Worm (Caenorhabditis elegans): ENCODE measurements around the gene K07C11.7.

K07C11.7 gene

ce11 chrV:8161699-8162098 is 52.1 kb downstream of the K07C11.7 start, which contains the start of gene F20D6.5:
Gene F20D6.5 (plus strand): TSS chrV:8161957.
- TF ChIP-seq ztf-23 (GFP tag; IDR thresholded peaks at IDR 0.05), result no peak
- no peak for TF ChIP-seq T22C8.4 (GFP tag; IDR thresholded peaks at IDR 0.05)
- TF ChIP-seq klf-2 (GFP tag; conservative IDR thresholded peaks at IDR 0.05), result no peak
- no peak for TF ChIP-seq ztf-29 (GFP tag; IDR thresholded peaks at IDR 0.05)
- no peak for TF ChIP-seq flt-1 (GFP tag; IDR thresholded peaks at IDR 0.05)
- no peak for TF ChIP-seq tab-1 (GFP tag; IDR thresholded peaks at IDR 0.05)
- no peak for TF ChIP-seq ref-1 (GFP tag; conservative IDR thresholded peaks at IDR 0.05)
- TF ChIP-seq med-1 (GFP tag; optimal IDR thresholded peaks at IDR 0.05; ENCODE audit: insufficient read depth), result no peak
- TF ChIP-seq cog-1 (tag; optimal IDR thresholded peaks at IDR 0.05), result no peak

ce11 chrV:8159629-8160028 is 54.1 kb downstream of the K07C11.7 start, which contains the start of gene F20D6.6:
Gene F20D6.6 (plus strand): TSS chrV:8159929.
- TF ChIP-seq flt-1 (GFP tag; IDR thresholded peaks at IDR 0.05), result no peak
- no peak for TF ChIP-seq klf-2 (GFP tag; conservative IDR thresholded peaks at IDR 0.05)
- no peak for TF ChIP-seq tab-1 (GFP tag; IDR thresholded peaks at IDR 0.05)
- no peak for TF ChIP-seq med-1 (GFP tag; optimal IDR thresholded peaks at IDR 0.05; ENCODE audit: insufficient read depth)
